Fruit fly (Drosophila melanogaster) whole organism, embryonic: ENCODE results near the gene Cpr62Ba.

Experiments used
- Blimp-1 ChIP-seq: fragments of 200-800 bp; sonication (Bioruptor generic); optimal IDR thresholded peaks from 3 replicates; lab custom pipeline; 2018; ENCODE audit warnings: missing biosample characterization, missing genetic modification characterization, mild to moderate bottlenecking, moderate library complexity, missing genetic modification reagents
- CG10209 ChIP-seq: fragments of 200-800 bp; sonication (Bioruptor generic); optimal IDR thresholded peaks from 3 replicates; lab custom pipeline; 2017; ENCODE audit warnings: missing biosample characterization, mild to moderate bottlenecking, missing genetic modification characterization, missing genetic modification reagents
- CG10274 ChIP-seq: fragments of 200-800 bp; sonication (Bioruptor generic); optimal IDR thresholded peaks from 3 replicates; lab custom pipeline; 2017; ENCODE audit warnings: missing biosample characterization, mild to moderate bottlenecking, missing genetic modification characterization
- CG10654 ChIP-seq: fragments of 200-800 bp; sonication (Bioruptor generic); optimal IDR thresholded peaks from 2 replicates; lab custom pipeline; 2016; ENCODE audit warnings: missing biosample characterization, missing genetic modification characterization
- CG11695 ChIP-seq: fragments of 200-800 bp; sonication (Bioruptor generic); IDR thresholded peaks from 3 replicates; pipeline ENCODE4 v1.3.6; 2022; ENCODE audit warnings: missing biosample characterization, missing genetic modification characterization
- CG12071 ChIP-seq: fragments of 200-800 bp; sonication (Bioruptor generic); optimal IDR thresholded peaks from 3 replicates; lab custom pipeline; 2018; ENCODE audit warnings: missing biosample characterization, mild to moderate bottlenecking, missing genetic modification characterization
- CG12155 ChIP-seq: fragments of 200-800 bp; sonication (Bioruptor generic); optimal IDR thresholded peaks from 3 replicates; lab custom pipeline; 2016; ENCODE audit warnings: missing biosample characterization, missing genetic modification characterization
- CG12236 ChIP-seq: fragments of 200-800 bp; sonication (Bioruptor generic); optimal IDR thresholded peaks from 2 replicates; lab custom pipeline; 2016; ENCODE audit warnings: missing biosample characterization, missing genetic modification characterization
- CG12769 ChIP-seq: fragments of 200-800 bp; sonication (Bioruptor generic); optimal IDR thresholded peaks from 2 replicates; lab custom pipeline; 2019; ENCODE audit warnings: missing biosample characterization, mild to moderate bottlenecking, missing genetic modification characterization, moderate library complexity
- CG13287 ChIP-seq: fragments of 200-800 bp; sonication (Bioruptor generic); IDR thresholded peaks from 2 replicates; pipeline ENCODE4 v1.3.6; 2022; ENCODE audit warnings: missing biosample characterization, missing genetic modification characterization; ENCODE audit not compliant: partially characterized antibody
- CG14014 ChIP-seq: fragments of 200-800 bp; sonication (Bioruptor generic); IDR thresholded peaks from 2 replicates; pipeline ENCODE4 v1.3.6; 2022; ENCODE audit warnings: missing biosample characterization, missing genetic modification characterization
- CG14050 ChIP-seq: fragments of 200-800 bp; sonication (Bioruptor generic); IDR thresholded peaks from 3 replicates; pipeline ENCODE4 v1.3.6; 2022; ENCODE audit warnings: missing biosample characterization, missing genetic modification characterization
- CG15269 ChIP-seq: fragments of 200-800 bp; sonication (Bioruptor generic); optimal IDR thresholded peaks from 2 replicates; lab custom pipeline; 2018; ENCODE audit warnings: missing biosample characterization, mild to moderate bottlenecking, missing genetic modification characterization, moderate library complexity
- CG16813 ChIP-seq: fragments of 200-800 bp; sonication (Bioruptor generic); IDR thresholded peaks from 3 replicates; pipeline ENCODE4 v1.3.6; 2022; ENCODE audit warnings: missing biosample characterization, missing genetic modification characterization; ENCODE audit not compliant: partially characterized antibody
- CG1792 ChIP-seq: fragments of 200-800 bp; sonication (Bioruptor generic); optimal IDR thresholded peaks from 2 replicates; lab custom pipeline; 2016; ENCODE audit warnings: missing biosample characterization, missing genetic modification characterization
- CG18599 ChIP-seq: fragments of 200-800 bp; sonication (Bioruptor generic); optimal IDR thresholded peaks from 3 replicates; lab custom pipeline; 2017; ENCODE audit warnings: missing biosample characterization, missing genetic modification characterization, mild to moderate bottlenecking, moderate library complexity, missing genetic modification reagents
- CG2875 ChIP-seq: fragments of 200-800 bp; sonication (Bioruptor generic); optimal IDR thresholded peaks from 2 replicates; lab custom pipeline; 2017; ENCODE audit warnings: missing biosample characterization, mild to moderate bottlenecking, missing genetic modification characterization, missing genetic modification reagents
- CG32532 ChIP-seq: fragments of 200-800 bp; sonication (Bioruptor generic); IDR thresholded peaks from 2 replicates; pipeline ENCODE4 v1.3.6; 2022; ENCODE audit warnings: missing biosample characterization, missing genetic modification characterization
- CG4282 ChIP-seq: fragments of 200-800 bp; sonication (Bioruptor generic); optimal IDR thresholded peaks from 2 replicates; lab custom pipeline; 2016; ENCODE audit warnings: missing biosample characterization, missing genetic modification characterization
- CG43689 ChIP-seq: fragments of 200-800 bp; sonication (Bioruptor generic); IDR thresholded peaks from 2 replicates; pipeline ENCODE4 v1.3.6; 2022; ENCODE audit warnings: missing biosample characterization, missing genetic modification characterization
- CG8089 ChIP-seq: fragments of 200-800 bp; sonication (Bioruptor generic); optimal IDR thresholded peaks from 3 replicates; lab custom pipeline; 2016; ENCODE audit warnings: missing biosample characterization, missing genetic modification characterization
- CG8944 ChIP-seq: fragments of 200-800 bp; sonication (Bioruptor generic); optimal IDR thresholded peaks from 3 replicates; lab custom pipeline; 2016; ENCODE audit warnings: missing biosample characterization, missing genetic modification characterization
- Doc3 ChIP-seq: fragments of 200-800 bp; sonication (Bioruptor generic); IDR thresholded peaks from 3 replicates; pipeline ENCODE4 v1.3.6; 2022; ENCODE audit warnings: missing biosample characterization, missing genetic modification characterization; ENCODE audit not compliant: partially characterized antibody
- Fer3 ChIP-seq: fragments of 200-800 bp; sonication (Bioruptor generic); optimal IDR thresholded peaks from 2 replicates; lab custom pipeline; 2018; ENCODE audit warnings: missing biosample characterization, mild to moderate bottlenecking, missing genetic modification characterization, moderate library complexity
- Jarid2 ChIP-seq: fragments of 200-800 bp; sonication (Bioruptor generic); optimal IDR thresholded peaks from 3 replicates; lab custom pipeline; 2017; ENCODE audit warnings: mild to moderate bottlenecking, missing biosample characterization, missing genetic modification reagents, missing genetic modification characterization
- Lpt ChIP-seq: fragments of >200 bp; optimal IDR thresholded peaks from 2 replicates; lab custom pipeline; 2018; ENCODE audit warnings: missing biosample characterization, missing genetic modification characterization
- Mes4 ChIP-seq: fragments of 200-800 bp; sonication (Bioruptor generic); optimal IDR thresholded peaks from 2 replicates; lab custom pipeline; 2016; ENCODE audit warnings: missing biosample characterization, missing genetic modification characterization
- Myb ChIP-seq: fragments of 200-800 bp; sonication (Bioruptor generic); optimal IDR thresholded peaks from 2 replicates; lab custom pipeline; 2016; ENCODE audit warnings: missing biosample characterization, missing genetic modification characterization
- NC2α ChIP-seq: fragments of 200-800 bp; sonication (Bioruptor generic); optimal IDR thresholded peaks from 2 replicates; lab custom pipeline; 2016; ENCODE audit warnings: missing biosample characterization, missing genetic modification characterization
- Rfx ChIP-seq: fragments of 200-800 bp; sonication (Bioruptor generic); IDR thresholded peaks from 2 replicates; pipeline ENCODE4 v1.3.6; 2022; ENCODE audit warnings: missing biosample characterization, missing genetic modification characterization
- Six4 ChIP-seq: fragments of 200-800 bp; sonication (Bioruptor generic); optimal IDR thresholded peaks from 2 replicates; lab custom pipeline; 2016; ENCODE audit warnings: missing biosample characterization, missing genetic modification characterization
- Trl ChIP-seq, 3 experiments: fragments of >200 bp in 2 of 3; fragments of 200-800 bp in 1 of 3; sonication (Bioruptor generic) in 1 of 3; optimal IDR thresholded peaks; 2 replicates in 1 of 3; 3 replicates in 2 of 3; lab custom pipeline; 2016 to 2017; ENCODE audit warnings: missing biosample characterization in 1 of 3, missing genetic modification characterization in 1 of 3
- bowl ChIP-seq: fragments of 200-800 bp; sonication (Bioruptor generic); IDR thresholded peaks from 2 replicates; pipeline ENCODE4 v1.3.6; 2022; ENCODE audit warnings: missing biosample characterization, missing genetic modification characterization
- corto ChIP-seq: fragments of 200-800 bp; sonication (Bioruptor generic); optimal IDR thresholded peaks from 2 replicates; lab custom pipeline; 2016; ENCODE audit warnings: missing biosample characterization, mild to moderate bottlenecking, missing genetic modification characterization, moderate library complexity
- crc ChIP-seq: fragments of 200-800 bp; sonication (Bioruptor generic); optimal IDR thresholded peaks from 2 replicates; lab custom pipeline; 2016; ENCODE audit warnings: missing biosample characterization, missing genetic modification characterization
- dan ChIP-seq: fragments of 200-800 bp; sonication (Bioruptor generic); IDR thresholded peaks from 2 replicates; pipeline ENCODE4 v1.3.6; 2022; ENCODE audit warnings: missing biosample characterization, missing genetic modification characterization
- emc ChIP-seq: fragments of 200-800 bp; sonication (Bioruptor generic); optimal IDR thresholded peaks from 2 replicates; lab custom pipeline; 2016; ENCODE audit warnings: missing biosample characterization, missing genetic modification characterization
- ems ChIP-seq: fragments of 200-800 bp; sonication (Bioruptor generic); optimal IDR thresholded peaks from 3 replicates; lab custom pipeline; 2016; ENCODE audit warnings: missing biosample characterization, missing genetic modification characterization
- fd102C ChIP-seq: fragments of 200-800 bp; sonication (Bioruptor generic); optimal IDR thresholded peaks from 2 replicates; lab custom pipeline; 2018; ENCODE audit warnings: missing biosample characterization, mild to moderate bottlenecking, missing genetic modification characterization, moderate library complexity
- gsb-n ChIP-seq: fragments of 200-800 bp; sonication (Bioruptor generic); optimal IDR thresholded peaks from 3 replicates; lab custom pipeline; 2018; ENCODE audit warnings: missing biosample characterization, mild to moderate bottlenecking, missing genetic modification characterization
- insv ChIP-seq, 2 experiments: fragments of 200-800 bp; sonication (Bioruptor generic); optimal IDR thresholded peaks; 3 replicates each; lab custom pipeline; 2016 to 2018; ENCODE audit warnings: missing biosample characterization in 2 of 2, missing genetic modification characterization in 2 of 2
- kay ChIP-seq: fragments of 200-800 bp; sonication (Bioruptor generic); optimal IDR thresholded peaks from 2 replicates; lab custom pipeline; 2016; ENCODE audit warnings: missing biosample characterization, missing genetic modification characterization
- kni ChIP-seq: fragments of 200-800 bp; sonication (Bioruptor generic); optimal IDR thresholded peaks from 3 replicates; lab custom pipeline; 2017; ENCODE audit warnings: mild to moderate bottlenecking, missing biosample characterization, missing genetic modification reagents, missing genetic modification characterization
- nmo ChIP-seq: fragments of 200-800 bp; sonication (Bioruptor generic); optimal IDR thresholded peaks from 2 replicates; lab custom pipeline; 2018; ENCODE audit warnings: missing biosample characterization, mild to moderate bottlenecking, missing genetic modification characterization, moderate library complexity
- sc ChIP-seq, 3 experiments: fragments of >200 bp in 2 of 3; fragments of 200-800 bp in 1 of 3; sonication (Bioruptor generic) in 1 of 3; optimal IDR thresholded peaks; 2 replicates in 2 of 3; 3 replicates in 1 of 3; lab custom pipeline; 2017; ENCODE audit warnings: mild to moderate bottlenecking in 1 of 3, missing biosample characterization in 1 of 3, missing genetic modification characterization in 1 of 3, missing genetic modification reagents in 1 of 3
- stc ChIP-seq: fragments of 200-800 bp; sonication (Bioruptor generic); IDR thresholded peaks from 2 replicates; pipeline ENCODE4 v1.3.6; 2022; ENCODE audit warnings: missing biosample characterization, missing genetic modification characterization
- toy ChIP-seq: fragments of 200-800 bp; sonication (Bioruptor generic); IDR thresholded peaks from 2 replicates; pipeline ENCODE4 v1.3.6; 2022; ENCODE audit warnings: missing biosample characterization, missing genetic modification characterization

The Cpr62Ba gene

DNA sequence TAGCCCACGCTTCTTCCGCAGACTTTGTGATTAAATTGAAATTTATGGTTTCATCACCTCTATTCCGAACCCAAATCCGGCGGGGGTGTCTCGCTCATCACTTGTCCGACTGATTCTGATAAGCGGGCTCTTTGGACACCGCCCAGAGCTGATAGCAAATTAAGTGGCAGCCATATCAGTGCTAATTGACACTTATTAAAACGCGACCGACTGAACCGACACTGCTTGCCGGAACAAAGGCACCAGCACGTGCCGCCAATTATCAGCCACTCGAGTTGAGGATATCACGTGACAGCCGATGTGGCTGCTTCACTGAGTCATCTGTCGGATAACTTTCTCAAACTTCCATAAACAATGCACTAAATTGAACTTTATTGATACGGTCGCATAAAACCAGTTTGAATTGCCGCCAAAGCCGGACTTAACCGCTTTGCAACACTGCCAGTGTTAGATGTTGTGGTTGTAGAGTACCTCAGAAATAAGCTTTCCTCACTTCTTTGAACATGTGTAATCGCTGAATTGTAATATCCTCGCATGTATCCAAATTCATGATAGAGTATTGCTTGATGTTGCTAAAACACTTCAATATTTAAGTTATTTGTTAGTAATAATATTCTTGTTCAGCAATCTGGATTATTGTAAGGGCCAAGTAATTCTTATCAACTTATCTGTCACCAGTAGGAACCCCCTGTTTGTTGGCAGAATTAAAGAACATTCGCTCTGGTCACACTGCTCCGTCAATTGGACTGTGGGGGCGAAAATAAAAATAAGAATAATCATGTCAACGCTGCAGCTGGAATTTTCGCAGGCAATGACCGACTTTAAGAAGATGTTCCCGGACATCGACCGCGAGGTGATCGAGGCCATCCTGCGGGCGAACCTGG is 25.1 kb upstream of the Cpr62Ba start, which contains the start of gene CG12024 (continued):
- TF ChIP-seq CG1792 (peak; percentile 46), CG12236 (GFP tag; lab: Kevin White, UChicago) (no peak), Blimp-1 (GFP tag; lab: Kevin White, UChicago) (peak; percentile 54), Fer3 (tag; lab: Kevin White, UChicago) (peak; percentile 71), Mes4 (peak; percentile 45), CG12769 (tag; lab: Kevin White, UChicago) (peak; percentile 87), fd102C (GFP tag; lab: Kevin White, UChicago) (no peak), CG14014 (GFP tag; lab: Robert Waterston, UW) (peak; percentile 66; the same call in 1 of the 2 replicates), corto (no peak), CG10209 (GFP tag; lab: Kevin White, UChicago) (peak; percentile 76), CG4282 (GFP tag; lab: Kevin White, UChicago) (peak; percentile 67), nmo (peak; percentile 88), CG18599 (peak; percentile 65), bowl (no peak), CG11695 (GFP tag; lab: Robert Waterston, UW) (0 out of 3 replicates have a peak, but pooled peaks have one; percentile 18), CG32532 (GFP tag; lab: Robert Waterston, UW) (peak; percentile 76), Six4 (GFP tag; lab: Kevin White, UChicago) (peak; percentile 31), Trl (optimal IDR thresholded peaks at IDR 0.05; lab: Kevin White, UChicago) (peak in 1 of 2 experiments; percentile 11), Trl (GFP tag; optimal IDR thresholded peaks at IDR 0.05; lab: Kevin White, UChicago) (peak; percentile 76), ems (peak; percentile 61), stc (GFP tag; lab: Robert Waterston, UW) (no peak), CG10654 (GFP tag; lab: Kevin White, UChicago) (peak; percentile 60), Lpt (GFP tag; lab: Kevin White, UChicago) (no peak), Myb (peak; percentile 52), CG10274 (GFP tag; lab: Kevin White, UChicago) (peak; percentile 5), CG15269 (tag; lab: Kevin White, UChicago) (peak; percentile 73), CG2875 (peak; percentile 12), sc (optimal IDR thresholded peaks at IDR 0.05; lab: Kevin White, UChicago) (no peak), sc (GFP tag; optimal IDR thresholded peaks at IDR 0.05; lab: Kevin White, UChicago) (peak; percentile 9), crc (GFP tag; lab: Kevin White, UChicago) (peak; percentile 25), Jarid2 (GFP tag; lab: Kevin White, UChicago) (peak; percentile 33), CG14050 (GFP tag; lab: Robert Waterston, UW) (peak; percentile 32; the same call in 1 of the 3 replicates), CG12155 (peak; percentile 76), CG12071 (GFP tag; lab: Kevin White, UChicago) (peak; percentile 14), Doc3 (GFP tag; lab: Robert Waterston, UW) (no peak), CG8089 (GFP tag; lab: Kevin White, UChicago) (peak; percentile 48), CG8944 (GFP tag; lab: Kevin White, UChicago) (peak; percentile 73), emc (GFP tag; lab: Kevin White, UChicago) (peak; percentile 69), gsb-n (tag; lab: Kevin White, UChicago) (peak; percentile 44), NC2α (GFP tag; lab: Kevin White, UChicago) (peak; percentile 33), toy (GFP tag; lab: Robert Waterston, UW) (no peak), kay (GFP tag; lab: Kevin White, UChicago) (peak; percentile 36), CG43689 (GFP tag; lab: Robert Waterston, UW) (no peak), insv (GFP tag; optimal IDR thresholded peaks at IDR 0.05; lab: Kevin White, UChicago) (peak in 1 of 2 experiments; percentile 62), CG13287 (peak; percentile 15; the same call in 1 of the 2 replicates), kni (GFP tag; lab: Kevin White, UChicago) (no peak), dan (GFP tag; lab: Robert Waterston, UW) (no peak), Rfx (peak; percentile 77), CG16813 (GFP tag; lab: Robert Waterston, UW) (no peak)
